Fruit fly (Drosophila melanogaster): ENCODE measurements around the gene Uba4.

Gene Uba4

DNA sequence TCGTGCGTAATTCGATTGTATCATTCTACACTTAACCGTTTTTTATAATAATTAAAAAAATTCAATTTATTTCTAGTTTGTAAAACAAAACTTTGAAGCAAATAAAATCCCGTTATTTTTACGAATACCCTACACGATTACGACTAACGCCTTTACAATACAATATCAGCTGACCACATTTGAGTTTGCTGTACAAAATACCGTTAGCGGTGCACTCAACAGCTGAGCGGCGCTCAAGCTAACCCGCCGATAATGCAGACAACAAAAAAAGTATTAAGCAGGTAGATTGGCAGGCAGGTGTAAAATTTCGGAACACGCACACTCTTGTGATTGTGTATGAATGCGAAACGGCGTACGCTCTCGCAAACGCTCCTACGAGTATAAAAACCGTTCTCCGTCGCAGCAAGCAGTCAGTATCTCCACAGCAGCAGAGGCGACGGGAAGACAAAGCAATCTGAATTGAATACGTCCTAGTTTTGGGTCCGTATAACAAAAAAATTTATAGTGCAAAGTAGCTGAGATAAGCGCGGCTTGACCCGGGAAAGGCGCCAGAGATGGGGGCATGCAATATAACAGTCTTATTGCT is 4.6 kb downstream of the Uba4 start, which contains the start of gene Acer:
Acer (plus strand) TSS at position 210 of the 586 bp plus-strand sequence.
- TF ChIP-seq cic (GFP tag; optimal IDR thresholded peaks at IDR 0.05), result peak; percentile 19
- TF ChIP-seq ovo (GFP tag; optimal IDR thresholded peaks at IDR 0.05), result peak; percentile 95
- peak; percentile 48 for TF ChIP-seq bab1 (GFP tag; optimal IDR thresholded peaks at IDR 0.05)
- no peak for TF ChIP-seq CG33017 (tag; optimal IDR thresholded peaks at IDR 0.05)
- peak; percentile 2 for TF ChIP-seq CG12768 (GFP tag; optimal IDR thresholded peaks at IDR 0.05)
- peak; percentile 23 for TF ChIP-seq Mnt (GFP tag; optimal IDR thresholded peaks at IDR 0.05)
- TF ChIP-seq Hr96 (GFP tag; optimal IDR thresholded peaks at IDR 0.05), result no peak
- TF ChIP-seq CG11617 (GFP tag; optimal IDR thresholded peaks at IDR 0.05), result no peak
- peak; percentile 48 for TF ChIP-seq tj (GFP tag; optimal IDR thresholded peaks at IDR 0.05)
- TF ChIP-seq CG5204 (GFP tag; optimal IDR thresholded peaks at IDR 0.05), result no peak
- no peak for TF ChIP-seq Clk (GFP tag; optimal IDR thresholded peaks at IDR 0.05)

DNA sequence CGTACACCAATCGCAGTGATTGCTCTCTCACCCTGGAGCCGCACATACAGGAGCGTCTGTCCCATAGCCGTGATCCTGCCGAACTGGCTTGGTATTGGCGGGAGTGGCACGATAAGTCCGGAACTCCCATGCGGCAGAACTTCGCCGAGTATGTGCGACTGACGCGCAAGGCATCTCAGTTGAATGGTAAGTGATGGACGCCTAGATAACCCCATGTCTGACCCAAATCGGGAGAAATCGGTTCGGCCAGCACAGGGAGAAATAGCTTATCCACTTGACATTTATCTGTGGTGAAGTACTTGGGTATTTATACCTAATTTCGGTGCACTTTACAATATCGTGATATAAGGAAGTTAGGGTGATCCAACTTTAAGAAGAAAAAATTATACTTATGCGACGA is 5.6 kb downstream of the Uba4 start:
- TF ChIP-seq Crg-1 (GFP tag; optimal IDR thresholded peaks at IDR 0.05) (no peak), toe (GFP tag; optimal IDR thresholded peaks at IDR 0.05) (no peak), cic (GFP tag; optimal IDR thresholded peaks at IDR 0.05) (no peak), CG14711 (tag; optimal IDR thresholded peaks at IDR 0.05) (no peak), Clk (GFP tag; optimal IDR thresholded peaks at IDR 0.05) (no peak), CG11617 (GFP tag; optimal IDR thresholded peaks at IDR 0.05) (no peak), CG7101 (tag; optimal IDR thresholded peaks at IDR 0.05) (no peak), bab1 (GFP tag; optimal IDR thresholded peaks at IDR 0.05) (no peak), Hr96 (GFP tag; optimal IDR thresholded peaks at IDR 0.05) (no peak), CG7045 (GFP tag; optimal IDR thresholded peaks at IDR 0.05) (no peak), CG12768 (GFP tag; optimal IDR thresholded peaks at IDR 0.05) (no peak)

DNA sequence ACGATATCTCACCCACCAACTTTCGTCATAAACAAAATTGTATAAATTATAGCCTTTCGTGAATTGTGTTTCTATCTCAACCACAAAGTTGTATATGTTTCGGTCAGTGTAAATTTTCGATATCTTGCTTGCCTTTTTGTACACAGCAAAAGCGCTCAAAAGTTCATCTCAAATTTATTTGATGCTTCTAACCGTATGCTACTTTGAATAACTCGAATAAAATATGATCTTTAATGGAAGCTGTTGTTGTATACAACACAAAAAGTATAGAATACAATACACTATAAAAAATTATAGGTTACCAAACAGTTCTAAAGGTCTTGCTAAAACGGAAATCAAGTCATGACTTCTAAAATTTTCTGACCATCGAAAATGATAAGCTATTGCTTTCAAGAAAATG is 7.8 kb downstream of the Uba4 start:
- no peak for TF ChIP-seq CG12768 (GFP tag; optimal IDR thresholded peaks at IDR 0.05)
- TF ChIP-seq kay (GFP tag; ENCODE audit: borderline replicate concordance), result peak; percentile 68
- no peak for TF ChIP-seq ovo (GFP tag; optimal IDR thresholded peaks at IDR 0.05)
- TF ChIP-seq CG7101 (tag; optimal IDR thresholded peaks at IDR 0.05), result no peak

DNA sequence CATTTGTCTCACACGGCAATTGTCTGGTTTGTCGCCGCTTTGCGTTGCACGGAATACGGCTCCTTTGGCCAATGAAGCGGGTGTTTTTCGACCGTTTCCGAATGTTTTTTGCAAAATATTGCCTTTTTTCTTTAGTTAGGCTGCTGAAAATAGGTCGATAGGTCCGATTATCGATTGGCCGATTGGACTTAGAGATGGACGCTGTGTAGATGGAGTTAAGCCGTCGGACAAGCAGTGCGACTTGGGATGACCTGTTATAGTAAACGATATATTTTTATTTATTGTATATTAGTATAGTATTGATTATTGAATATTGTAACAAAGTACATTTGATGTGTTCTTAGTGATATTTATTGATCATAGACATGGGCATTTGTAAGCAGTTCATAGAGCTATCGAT is 11.1 kb downstream of the Uba4 start, which contains the start of the genes lmgA and lmgB:
lmgA (minus strand) TSS at position 301 of the 400 bp plus-strand sequence.
lmgB (minus strand) TSS at position 301 of the 400 bp plus-strand sequence.
- TF ChIP-seq CG14711 (tag; optimal IDR thresholded peaks at IDR 0.05) (peak; percentile 28), Hr96 (GFP tag; optimal IDR thresholded peaks at IDR 0.05) (no peak), CG12768 (GFP tag; optimal IDR thresholded peaks at IDR 0.05) (no peak), kay (GFP tag; ENCODE audit: borderline replicate concordance) (peak; percentile 73), cnc (optimal IDR thresholded peaks at IDR 0.05) (no peak), CG11617 (GFP tag; optimal IDR thresholded peaks at IDR 0.05) (peak; percentile 21), CG33017 (tag; optimal IDR thresholded peaks at IDR 0.05) (no peak), Clk (GFP tag; optimal IDR thresholded peaks at IDR 0.05) (no peak), toe (GFP tag; optimal IDR thresholded peaks at IDR 0.05) (no peak), pad (GFP tag; optimal IDR thresholded peaks at IDR 0.05) (no peak), cic (GFP tag; optimal IDR thresholded peaks at IDR 0.05) (no peak), CG1620 (GFP tag; optimal IDR thresholded peaks at IDR 0.05) (no peak), Mnt (GFP tag; optimal IDR thresholded peaks at IDR 0.05) (peak; percentile 11), tj (GFP tag; optimal IDR thresholded peaks at IDR 0.05) (no peak), bab1 (GFP tag; optimal IDR thresholded peaks at IDR 0.05) (peak; percentile 8), CG7101 (tag; optimal IDR thresholded peaks at IDR 0.05) (no peak), CG7045 (GFP tag; optimal IDR thresholded peaks at IDR 0.05) (no peak), CG5204 (GFP tag; optimal IDR thresholded peaks at IDR 0.05) (no peak), Crg-1 (GFP tag; optimal IDR thresholded peaks at IDR 0.05) (no peak), ovo (GFP tag; optimal IDR thresholded peaks at IDR 0.05) (no peak)

DNA sequence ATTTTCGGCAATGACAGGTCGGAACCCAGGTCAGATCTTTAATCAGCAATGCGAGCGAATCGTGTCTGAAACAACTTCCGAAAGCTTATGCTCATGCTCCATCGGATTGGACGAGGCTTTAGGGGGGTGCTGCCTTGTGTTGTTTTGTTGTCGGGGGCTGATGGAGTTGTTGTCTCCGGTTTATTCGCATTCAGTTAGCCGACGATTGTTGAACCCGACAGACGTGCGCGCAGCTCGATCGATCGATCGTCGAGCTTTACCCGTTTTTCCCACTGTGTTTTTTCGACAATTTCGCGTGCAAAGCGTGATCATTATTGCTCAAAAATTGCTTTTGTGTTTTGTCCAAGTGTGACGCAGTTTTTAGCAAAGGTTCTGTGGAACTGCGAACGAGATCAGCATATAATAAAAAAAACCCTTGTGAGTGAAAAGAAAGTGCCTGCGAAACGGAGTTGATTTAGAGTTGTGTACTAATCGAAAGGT is 11.8 kb downstream of the Uba4 start, which contains the start of gene CG17834:
CG17834 (plus strand) TSS at position 191 of the 480 bp plus-strand sequence.
- TF ChIP-seq Mnt (GFP tag; optimal IDR thresholded peaks at IDR 0.05) (peak; percentile 9), toe (GFP tag; optimal IDR thresholded peaks at IDR 0.05) (no peak), Crg-1 (GFP tag; optimal IDR thresholded peaks at IDR 0.05) (peak; percentile 35), tj (GFP tag; optimal IDR thresholded peaks at IDR 0.05) (peak; percentile 68)

DNA sequence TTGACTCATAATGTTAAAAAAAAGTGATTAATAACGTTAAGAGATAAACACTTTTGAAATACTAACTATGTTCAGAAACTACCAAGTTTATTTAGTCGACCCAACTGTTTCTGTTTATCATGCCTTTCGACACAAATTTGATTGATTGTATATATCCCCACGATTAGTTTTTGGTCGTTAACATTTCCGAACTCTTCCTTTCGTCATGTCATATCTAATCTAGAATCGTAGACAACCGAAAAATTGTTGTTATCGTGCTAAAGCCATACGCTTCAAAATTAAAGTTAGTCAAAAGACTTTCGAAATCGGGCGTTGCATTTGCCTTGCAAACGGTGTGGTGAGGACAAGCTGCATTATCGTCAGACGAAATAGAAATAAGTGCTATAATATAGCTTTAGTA is 13.0 kb downstream of the Uba4 start:
- no peak for TF ChIP-seq ovo (GFP tag; optimal IDR thresholded peaks at IDR 0.05)
- TF ChIP-seq cic (GFP tag; optimal IDR thresholded peaks at IDR 0.05), result no peak
- no peak for TF ChIP-seq tj (GFP tag; optimal IDR thresholded peaks at IDR 0.05)
- TF ChIP-seq CG12768 (GFP tag; optimal IDR thresholded peaks at IDR 0.05), result no peak
- no peak for TF ChIP-seq toe (GFP tag; optimal IDR thresholded peaks at IDR 0.05)
- TF ChIP-seq pad (GFP tag; optimal IDR thresholded peaks at IDR 0.05), result no peak
- TF ChIP-seq CG11617 (GFP tag; optimal IDR thresholded peaks at IDR 0.05), result no peak
- no peak for TF ChIP-seq Mnt (GFP tag; optimal IDR thresholded peaks at IDR 0.05)
- TF ChIP-seq CG5204 (GFP tag; optimal IDR thresholded peaks at IDR 0.05), result no peak
- TF ChIP-seq CG33017 (tag; optimal IDR thresholded peaks at IDR 0.05), result no peak

DNA sequence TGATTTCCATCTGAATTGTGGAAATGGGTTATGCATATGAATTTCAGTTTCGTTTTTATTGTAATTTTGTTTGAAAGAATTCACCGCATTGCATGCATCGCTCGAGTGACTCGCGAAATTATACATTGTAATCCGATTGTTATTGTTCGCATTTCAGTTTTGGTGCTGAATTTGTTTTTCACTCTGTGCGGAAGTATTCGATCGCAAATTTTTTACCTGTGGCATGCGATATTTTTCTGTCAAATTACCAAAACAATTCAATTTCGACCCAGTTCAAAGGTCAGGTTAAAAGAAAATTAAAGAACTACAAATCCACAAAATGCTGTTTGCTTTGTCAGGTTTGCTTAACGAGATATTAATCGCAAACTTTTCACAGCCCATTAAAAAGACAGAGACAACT is 15.6 kb downstream of the Uba4 start:
- TF ChIP-seq CG7045 (GFP tag; optimal IDR thresholded peaks at IDR 0.05), result no peak
- no peak for TF ChIP-seq Crg-1 (GFP tag; optimal IDR thresholded peaks at IDR 0.05)
- TF ChIP-seq CG12768 (GFP tag; optimal IDR thresholded peaks at IDR 0.05), result no peak
- peak; percentile 92 for TF ChIP-seq tj (GFP tag; optimal IDR thresholded peaks at IDR 0.05)
- TF ChIP-seq toe (GFP tag; optimal IDR thresholded peaks at IDR 0.05), result no peak
- TF ChIP-seq CG11617 (GFP tag; optimal IDR thresholded peaks at IDR 0.05), result no peak
- no peak for TF ChIP-seq pad (GFP tag; optimal IDR thresholded peaks at IDR 0.05)
- TF ChIP-seq cic (GFP tag; optimal IDR thresholded peaks at IDR 0.05), result no peak
